Fruit fly (Drosophila melanogaster): ENCODE data around the gene CG4884.

CG4884 gene

DNA sequence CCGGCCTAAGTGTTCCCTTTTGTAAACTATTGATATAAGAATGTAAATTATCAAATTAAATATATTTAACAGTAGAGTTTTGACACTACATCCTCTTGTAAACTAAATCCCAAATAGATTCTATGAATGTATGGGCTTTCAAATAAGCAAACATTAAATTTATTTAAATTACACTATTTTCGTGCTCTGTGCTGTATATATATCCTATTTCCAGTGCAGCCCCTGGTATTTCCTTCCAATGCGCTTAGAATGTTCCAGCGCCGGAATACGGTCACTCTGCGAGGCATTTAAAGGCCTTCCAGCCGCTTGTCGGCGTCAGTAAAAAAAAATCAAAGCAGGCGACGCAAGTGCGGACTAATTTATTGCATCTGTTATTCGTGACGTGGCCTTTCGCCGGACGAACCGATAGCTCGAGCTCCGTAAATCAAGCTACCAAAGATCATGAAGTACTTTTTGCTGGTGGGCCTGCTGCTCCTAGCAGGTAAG, 10.6 kb downstream of the CG4884 start, which contains the start of gene Gp93 (continued):
- TF ChIP-seq CG10669 (GFP tag; optimal IDR thresholded peaks at IDR 0.05): no peak
- TF ChIP-seq eg (GFP tag; IDR thresholded peaks at IDR 0.05): peak; percentile 67; the same call in 2 of the 3 replicates
- no peak for TF ChIP-seq dac (GFP tag; optimal IDR thresholded peaks at IDR 0.05)
- TF ChIP-seq Eip75B (GFP tag; optimal IDR thresholded peaks at IDR 0.05): peak; percentile 20
- no peak for TF ChIP-seq CG9139 (GFP tag; optimal IDR thresholded peaks at IDR 0.05)
- peak; percentile 46 for TF ChIP-seq Sox14 (GFP tag; optimal IDR thresholded peaks at IDR 0.05)
- TF ChIP-seq CG11294 (GFP tag; IDR thresholded peaks at IDR 0.05): peak; percentile 49; the same call in 1 of the 2 replicates

DNA sequence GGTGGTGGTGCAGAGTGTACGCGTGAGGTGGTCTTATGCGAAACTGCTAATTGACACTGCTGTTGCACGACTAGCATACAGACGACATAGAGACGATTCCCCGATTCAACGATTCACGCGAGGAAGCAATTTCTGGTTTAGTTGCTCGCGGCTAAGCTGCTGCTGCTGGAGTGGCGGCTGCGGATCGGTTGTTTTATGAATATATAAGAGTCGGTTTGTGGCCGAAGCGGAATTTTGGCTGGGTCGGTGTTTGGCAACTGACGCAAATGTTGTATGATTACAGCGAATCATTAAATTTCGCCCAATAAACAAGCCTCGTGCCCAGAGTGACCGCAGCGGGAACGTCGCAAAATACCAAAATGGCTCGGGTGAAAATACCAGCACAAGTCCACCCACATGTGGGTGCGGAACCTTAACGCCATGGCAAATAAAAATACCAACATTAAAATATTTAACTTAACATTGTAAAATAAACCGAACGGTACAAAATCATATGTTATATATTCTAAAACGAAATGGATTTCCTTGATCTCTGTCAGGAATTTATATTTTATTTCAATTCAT, 11.3 kb downstream of the CG4884 start, which contains the start of gene mfrn:
mfrn (minus strand) TSS at position 340 of the 564 bp plus-strand sequence.
- TF ChIP-seq CG6854 (GFP tag; optimal IDR thresholded peaks at IDR 0.05) (peak; percentile 7), CG3032 (tag; optimal IDR thresholded peaks at IDR 0.05) (no peak)

DNA sequence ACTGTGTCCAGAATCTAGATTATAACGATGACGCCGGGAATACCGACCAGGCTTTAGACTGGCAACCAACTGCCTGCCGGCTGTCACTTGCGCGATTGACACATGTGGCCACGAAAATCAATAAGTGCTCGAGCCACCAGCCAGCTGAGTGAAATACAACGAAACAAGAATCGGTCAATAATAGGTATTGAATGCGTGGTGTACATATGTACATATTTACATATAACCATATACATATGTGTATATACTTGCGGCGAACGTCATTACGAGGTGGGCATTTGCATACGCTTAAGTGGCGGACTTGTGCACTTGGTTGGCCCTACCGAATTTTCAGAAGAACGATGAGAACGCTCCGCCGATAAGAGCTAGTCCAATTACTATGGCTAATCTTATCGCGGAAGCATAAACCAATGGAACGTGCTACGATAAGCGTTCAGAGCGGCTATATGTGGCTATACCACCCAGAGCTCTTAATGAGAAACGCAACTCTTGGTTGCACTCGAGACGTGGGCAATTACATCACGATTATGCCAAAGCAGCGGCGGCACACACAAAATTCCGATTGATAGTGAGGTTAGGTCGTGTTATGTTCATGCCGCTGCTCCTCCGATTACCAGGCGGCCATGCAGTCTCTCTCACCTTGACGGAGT, 12.4 kb downstream of the CG4884 start:
- TF ChIP-seq CG11294 (GFP tag; IDR thresholded peaks at IDR 0.05) (no peak), Eip78C (GFP tag) (peak; percentile 33), vri (GFP tag; optimal IDR thresholded peaks at IDR 0.05) (peak; percentile 75), fkh (GFP tag; optimal IDR thresholded peaks at IDR 0.05) (peak; percentile 85)

DNA sequence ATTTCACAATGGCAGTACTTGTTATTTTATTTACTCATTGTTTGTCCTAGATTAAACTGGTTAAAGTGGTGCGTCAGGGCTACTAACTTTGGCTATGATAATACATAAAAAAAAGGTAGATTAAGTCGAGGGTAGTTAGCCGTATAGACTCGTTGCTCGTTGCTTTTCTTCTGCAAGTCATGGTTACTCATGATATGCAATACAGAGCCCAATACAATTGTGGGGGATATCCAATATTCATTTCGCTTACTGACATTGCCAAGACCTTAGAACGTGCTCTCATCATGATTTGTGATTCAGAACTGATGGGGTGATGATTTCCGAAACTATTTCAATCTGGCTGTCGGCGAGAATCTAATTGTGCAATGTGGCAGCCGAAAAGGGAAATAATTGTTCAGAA, 13.6 kb downstream of the CG4884 start:
- TF ChIP-seq Eip78C (GFP tag) (peak; percentile 49), CG6163 (GFP tag; IDR thresholded peaks at IDR 0.05) (no peak)

DNA sequence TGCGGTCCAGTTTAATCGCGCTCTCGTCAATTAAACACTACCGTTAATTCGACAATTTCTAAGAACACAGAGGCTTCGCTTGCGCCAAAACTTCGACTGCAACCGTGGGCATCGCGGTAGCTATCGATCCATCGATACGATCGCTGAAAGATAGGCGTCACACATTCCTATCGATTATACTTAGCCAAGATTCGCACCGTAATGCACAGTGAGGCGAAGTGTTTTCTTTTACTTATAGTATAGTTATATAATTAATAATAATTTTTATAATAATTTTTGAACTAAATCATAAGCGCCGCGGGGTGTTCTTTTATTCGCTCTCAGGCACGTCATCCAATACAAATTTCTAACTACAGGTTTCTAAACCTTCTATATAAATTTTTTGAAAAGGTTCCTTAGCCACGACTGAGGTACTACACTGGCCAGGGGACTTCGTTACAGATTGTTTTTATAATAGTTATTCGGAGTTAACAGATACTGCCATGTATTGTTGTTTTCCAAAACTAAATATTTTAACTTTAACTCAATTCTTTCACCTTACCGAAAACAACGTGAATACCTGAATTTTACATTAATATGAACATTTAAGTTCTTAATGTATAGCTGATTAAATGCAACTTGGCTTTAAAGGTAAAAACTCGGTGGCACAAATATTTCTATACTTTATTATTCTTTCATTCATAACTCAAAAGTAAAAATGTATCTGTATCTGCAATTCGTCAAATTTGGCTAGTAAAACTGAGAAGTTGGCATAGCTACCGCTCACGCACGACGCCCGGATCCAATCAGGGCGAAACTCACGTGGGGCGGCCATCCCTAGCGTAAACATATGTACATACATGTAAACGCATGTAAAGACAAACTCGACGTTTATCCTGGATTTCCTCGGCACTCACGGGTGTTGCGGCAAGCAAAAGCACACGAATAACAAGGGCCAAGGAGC, 21.0 kb downstream of the CG4884 start, which contains the start of the genes NSD and BOD1:
NSD (minus strand) TSS at position 102 of the 943 bp plus-strand sequence.
BOD1 (plus strand) TSS at position 494 of the 943 bp plus-strand sequence.
- TF ChIP-seq ss (GFP tag; optimal IDR thresholded peaks at IDR 0.05) (no peak), fkh (GFP tag; optimal IDR thresholded peaks at IDR 0.05) (no peak), CG6163 (GFP tag; IDR thresholded peaks at IDR 0.05) (peak; percentile 76), CG8319 (GFP tag; optimal IDR thresholded peaks at IDR 0.05) (no peak), lz (GFP tag; optimal IDR thresholded peaks at IDR 0.05) (peak; percentile 49), esn (GFP tag; optimal IDR thresholded peaks at IDR 0.05) (peak; percentile 48), CG11902 (GFP tag; optimal IDR thresholded peaks at IDR 0.05) (peak; percentile 17), svp (GFP tag) (peak; percentile 81), CG1621 (tag; optimal IDR thresholded peaks at IDR 0.05) (no peak), pdm3 (GFP tag; optimal IDR thresholded peaks at IDR 0.05) (no peak), Hr38 (GFP tag; optimal IDR thresholded peaks at IDR 0.05) (no peak), acj6 (GFP tag; optimal IDR thresholded peaks at IDR 0.05) (no peak), CG15336 (GFP tag; IDR thresholded peaks at IDR 0.05) (no peak), CG3032 (tag; optimal IDR thresholded peaks at IDR 0.05) (peak; percentile 49), CG6276 (GFP tag; optimal IDR thresholded peaks at IDR 0.05) (no peak), fd59A (GFP tag; optimal IDR thresholded peaks at IDR 0.05) (no peak), Eip75B (GFP tag; optimal IDR thresholded peaks at IDR 0.05) (no peak), Ets96B (tag; optimal IDR thresholded peaks at IDR 0.05) (peak; percentile 1), Sox15 (GFP tag; optimal IDR thresholded peaks at IDR 0.05) (peak; percentile 29), eg (GFP tag; IDR thresholded peaks at IDR 0.05) (peak; percentile 58; the same call in 2 of the 3 replicates), Smox (GFP tag; optimal IDR thresholded peaks at IDR 0.05) (no peak), Eip93F (GFP tag; optimal IDR thresholded peaks at IDR 0.05) (peak; percentile 6), Gug (GFP tag; IDR thresholded peaks at IDR 0.05) (peak; percentile 28; the same call in 1 of the 2 replicates), CG6808 (GFP tag; optimal IDR thresholded peaks at IDR 0.05) (no peak), CG31627 (GFP tag; optimal IDR thresholded peaks at IDR 0.05) (peak; percentile 22), topi (GFP tag; optimal IDR thresholded peaks at IDR 0.05) (peak; percentile 37), CG8119 (GFP tag; IDR thresholded peaks at IDR 0.05) (no peak), CG10631 (GFP tag; optimal IDR thresholded peaks at IDR 0.05) (peak; percentile 67), Lpt (GFP tag; optimal IDR thresholded peaks at IDR 0.05) (no peak), net (GFP tag; optimal IDR thresholded peaks at IDR 0.05) (no peak), CG34406 (GFP tag; optimal IDR thresholded peaks at IDR 0.05) (peak; percentile 41)
